Worm (Caenorhabditis elegans) whole organism, L1 larva: ENCODE results near the gene atf-2.

ENCODE experiments used
- Y116A8C.19 ChIP-seq: sonication (generic microtip); optimal IDR thresholded peaks from 2 replicates; lab custom pipeline; 2016; ENCODE audit warnings: missing compliant biosample characterization, missing genetic modification characterization, borderline replicate concordance
- blmp-1 ChIP-seq: fragments of 150-350 bp; optimal IDR thresholded peaks from 2 replicates; lab custom pipeline; 2014; ENCODE audit warnings: missing biosample characterization, missing genetic modification characterization
- ceh-8 ChIP-seq: fragments of 200-800 bp; sonication (Bioruptor generic); optimal IDR thresholded peaks from 2 replicates; lab custom pipeline; 2018; ENCODE audit warnings: mild to moderate bottlenecking, missing genetic modification characterization, moderate library complexity, missing compliant biosample characterization
- efl-1 ChIP-seq, 4 experiments: fragments of 150-350 bp; optimal IDR thresholded peaks in 3 of 4; peaks in 1 of 4; 1 replicate in 1 of 4; 2 replicates in 3 of 4; lab custom pipeline; 2014; ENCODE audit warnings: missing biosample characterization in 2 of 4, missing genetic modification characterization in 2 of 4, missing genetic modification reagents in 2 of 4
- efl-3 ChIP-seq: fragments of 200-800 bp; sonication (Bioruptor generic); optimal IDR thresholded peaks from 2 replicates; lab custom pipeline; 2018; ENCODE audit warnings: mild to moderate bottlenecking, missing genetic modification characterization, missing compliant biosample characterization
- egl-27 ChIP-seq, 2 experiments: fragments of 150-350 bp in 1 of 2; sonication (generic microtip); optimal IDR thresholded peaks; 3 replicates each; lab custom pipeline; 2017 to 2018; ENCODE audit warnings: missing biosample characterization in 2 of 2, missing genetic modification characterization in 2 of 2, missing genetic modification reagents in 2 of 2
- elt-2 ChIP-seq: sonication (generic microtip); optimal IDR thresholded peaks from 2 replicates; lab custom pipeline; 2016; ENCODE audit warnings: missing genetic modification characterization, mild to moderate bottlenecking, inconsistent platforms, missing compliant biosample characterization, missing genetic modification reagents
- elt-3 ChIP-seq, 6 experiments: fragments of 150-350 bp in 1 of 6; sonication (generic microtip); optimal IDR thresholded peaks; 2 replicates each; lab custom pipeline; 2017 to 2018; ENCODE audit warnings: missing biosample characterization in 6 of 6, missing genetic modification characterization in 6 of 6, inconsistent platforms in 1 of 6
- fkh-10 ChIP-seq: sonication (generic microtip); optimal IDR thresholded peaks from 2 replicates; lab custom pipeline; 2017; ENCODE audit warnings: missing biosample characterization, missing genetic modification reagents, missing genetic modification characterization
- lin-14 ChIP-seq: fragments of 200-800 bp; sonication (Bioruptor generic); optimal IDR thresholded peaks from 2 replicates; lab custom pipeline; 2018; ENCODE audit warnings: mild to moderate bottlenecking, missing genetic modification characterization, moderate library complexity, missing compliant biosample characterization
- lin-15B ChIP-seq: fragments of 150-350 bp; sonication (generic microtip); optimal IDR thresholded peaks from 3 replicates; lab custom pipeline; 2014; ENCODE audit warnings: missing biosample characterization, missing genetic modification characterization
- lin-35 ChIP-seq, 2 experiments: fragments of 150-350 bp; optimal IDR thresholded peaks; 2 replicates each; lab custom pipeline; 2014; ENCODE audit warnings: missing biosample characterization in 2 of 2, missing genetic modification characterization in 2 of 2, missing genetic modification reagents in 2 of 2
- mdl-1 ChIP-seq, 2 experiments: fragments of 150-350 bp; optimal IDR thresholded peaks; 2 replicates each; lab custom pipeline; 2014 to 2017; ENCODE audit warnings: missing biosample characterization in 2 of 2, missing genetic modification characterization in 2 of 2, inconsistent platforms in 1 of 2
- nhr-11 ChIP-seq: fragments of 150-350 bp; optimal IDR thresholded peaks from 2 replicates; lab custom pipeline; 2014; ENCODE audit warnings: missing biosample characterization, missing genetic modification characterization
- nhr-12 ChIP-seq: sonication (generic microtip); optimal IDR thresholded peaks from 2 replicates; lab custom pipeline; 2017; ENCODE audit warnings: missing biosample characterization, missing genetic modification characterization
- nhr-19 ChIP-seq: fragments of 200-800 bp; sonication (Bioruptor generic); conservative IDR thresholded peaks from 2 replicates; pipeline ENCODE4 v1.3.6; 2022; ENCODE audit warnings: missing genetic modification characterization, missing compliant biosample characterization
- nhr-20 ChIP-seq: sonication (generic microtip); optimal IDR thresholded peaks from 2 replicates; lab custom pipeline; 2016; ENCODE audit warnings: mild to moderate bottlenecking, missing genetic modification characterization, missing compliant biosample characterization
- nhr-71 ChIP-seq: sonication (generic microtip); optimal IDR thresholded peaks from 2 replicates; lab custom pipeline; 2016; ENCODE audit warnings: mild to moderate bottlenecking, missing genetic modification characterization, moderate library complexity, missing compliant biosample characterization
- nhr-84 ChIP-seq: sonication (generic microtip); optimal IDR thresholded peaks from 2 replicates; lab custom pipeline; 2017; ENCODE audit warnings: missing biosample characterization, missing genetic modification characterization
- nhr-85 ChIP-seq: sonication (generic microtip); peaks from one replicate; lab custom pipeline; 2016; ENCODE audit warnings: missing genetic modification characterization, inconsistent platforms, missing compliant biosample characterization
- nhr-90 ChIP-seq: sonication (generic microtip); optimal IDR thresholded peaks from 2 replicates; lab custom pipeline; 2016; ENCODE audit warnings: mild to moderate bottlenecking, missing genetic modification characterization, missing compliant biosample characterization; ENCODE audit not compliant: poor library complexity
- pag-3 ChIP-seq: sonication (generic microtip); optimal IDR thresholded peaks from 2 replicates; lab custom pipeline; 2017; ENCODE audit warnings: missing genetic modification characterization, mild to moderate bottlenecking, missing compliant biosample characterization, antibody characterized with exemption, borderline replicate concordance; ENCODE audit not compliant: insufficient read depth
- pax-3 ChIP-seq: fragments of 200-800 bp; sonication (Bioruptor generic); optimal IDR thresholded peaks from 2 replicates; lab custom pipeline; 2018; ENCODE audit warnings: mild to moderate bottlenecking, missing genetic modification characterization, moderate library complexity, missing compliant biosample characterization
- pqm-1 ChIP-seq: sonication (generic microtip); optimal IDR thresholded peaks from 3 replicates; lab custom pipeline; 2017; ENCODE audit warnings: missing biosample characterization, missing genetic modification characterization
- rnt-1 ChIP-seq: sonication (generic microtip); optimal IDR thresholded peaks from 2 replicates; lab custom pipeline; 2016; ENCODE audit warnings: mild to moderate bottlenecking, missing genetic modification characterization, moderate library complexity, missing compliant biosample characterization
- snpc-4 ChIP-seq: fragments of 150-350 bp; optimal IDR thresholded peaks from 2 replicates; lab custom pipeline; 2014; ENCODE audit warnings: missing biosample characterization, missing genetic modification characterization
- snu-23 ChIP-seq: sonication (generic microtip); optimal IDR thresholded peaks from 2 replicates; lab custom pipeline; 2016; ENCODE audit warnings: missing genetic modification characterization, missing compliant biosample characterization
- sox-4 ChIP-seq: sonication (generic microtip); optimal IDR thresholded peaks from 2 replicates; lab custom pipeline; 2016; ENCODE audit warnings: missing genetic modification characterization, missing compliant biosample characterization
- sptf-1 ChIP-seq: fragments of 150-350 bp; optimal IDR thresholded peaks from 2 replicates; lab custom pipeline; 2014; ENCODE audit warnings: missing biosample characterization, missing genetic modification characterization
- sup-37 ChIP-seq: fragments of 200-800 bp; sonication (Bioruptor generic); optimal IDR thresholded peaks from 2 replicates; lab custom pipeline; 2018; ENCODE audit warnings: mild to moderate bottlenecking, missing genetic modification characterization, missing compliant biosample characterization
- swsn-7 ChIP-seq: sonication (generic microtip); optimal IDR thresholded peaks from 2 replicates; lab custom pipeline; 2016; ENCODE audit warnings: missing genetic modification characterization, missing compliant biosample characterization
- tbx-2 ChIP-seq: sonication (generic microtip); optimal IDR thresholded peaks from 2 replicates; lab custom pipeline; 2016; ENCODE audit warnings: missing genetic modification characterization, missing compliant biosample characterization
- unc-30 ChIP-seq: sonication (generic microtip); optimal IDR thresholded peaks from 2 replicates; lab custom pipeline; 2017; ENCODE audit warnings: missing biosample characterization, missing genetic modification characterization
- unc-98 ChIP-seq: fragments of 200-800 bp; sonication (Bioruptor generic); IDR thresholded peaks from 2 replicates; pipeline ENCODE4 v1.3.6; 2022; ENCODE audit warnings: missing genetic modification characterization, missing compliant biosample characterization
- zag-1 ChIP-seq: fragments of 150-350 bp; optimal IDR thresholded peaks from 2 replicates; lab custom pipeline; 2014; ENCODE audit warnings: missing biosample characterization, missing genetic modification characterization
- ztf-11 ChIP-seq, 2 experiments: sonication (generic microtip); optimal IDR thresholded peaks; 2 replicates each; lab custom pipeline; 2016 to 2017; ENCODE audit warnings: missing genetic modification characterization in 2 of 2, missing biosample characterization in 1 of 2, missing compliant biosample characterization in 1 of 2
- ztf-4 ChIP-seq: fragments of 150-350 bp; optimal IDR thresholded peaks from 2 replicates; lab custom pipeline; 2014; ENCODE audit warnings: missing biosample characterization, missing genetic modification characterization

The atf-2 gene

ce11 chrII:8761739-8762138 lies 10.0 kb downstream of the atf-2 start:
- peak; percentile 9 for TF ChIP-seq elt-2 (tag; lab: Kevin White, UChicago)
- TF ChIP-seq pax-3 (tag; lab: Kevin White, UChicago) = no peak

- TF ChIP-seq ztf-11 (tag; optimal IDR thresholded peaks at IDR 0.05; lab: Kevin White, UChicago) (no peak), unc-30 (tag; lab: Kevin White, UChicago) (no peak), sox-4 (no peak), nhr-85 (tag; lab: Kevin White, UChicago) (no peak), nhr-20 (no peak), efl-1 (optimal IDR thresholded peaks at IDR 0.05; lab: Kevin White, UChicago) (no peak), efl-1 (GFP tag; optimal IDR thresholded peaks at IDR 0.05 in 1 of 2; lab: Kevin White, UChicago) (peak in 1 of 2 experiments; percentile 44)
Observed at ce11 chrII:8763367-8763766, 11.6 kb downstream of the atf-2 start.

ce11 chrII:8764332-8764731 lies 12.5 kb downstream of the atf-2 start:
- TF ChIP-seq elt-3 (tag; optimal IDR thresholded peaks at IDR 0.05; lab: Kevin White, UChicago) (peak in 2 of 6 experiments; percentile 13 to 55), nhr-84 (tag; lab: Kevin White, UChicago) (no peak), nhr-20 (peak; percentile 17), nhr-11 (tag; lab: Kevin White, UChicago) (no peak), snpc-4 (no peak), sptf-1 (tag; lab: Kevin White, UChicago) (no peak), blmp-1 (tag; lab: Kevin White, UChicago) (peak; percentile 3), nhr-85 (tag; lab: Kevin White, UChicago) (peak; percentile 80), lin-15B (tag; lab: Kevin White, UChicago) (no peak), sup-37 (GFP tag; lab: Kevin White, UChicago) (no peak), zag-1 (tag; lab: Kevin White, UChicago) (no peak), pqm-1 (tag; lab: Kevin White, UChicago) (no peak), lin-14 (peak; percentile 30), nhr-19 (GFP tag; lab: Robert Waterston, UW) (0 out of 2 replicates have a peak, but pooled peaks have one; percentile 9)

ce11 chrII:8765131-8765530 lies 13.3 kb downstream of the atf-2 start:
- TF ChIP-seq nhr-85 (tag; lab: Kevin White, UChicago) = peak; percentile 90
- TF ChIP-seq lin-35 (GFP tag; optimal IDR thresholded peaks at IDR 0.05; lab: Kevin White, UChicago) = peak in 1 of 2 experiments; percentile 25
- peak; percentile 90 for TF ChIP-seq nhr-20
- TF ChIP-seq nhr-71 (tag; lab: Kevin White, UChicago) = peak; percentile 46
- no peak for TF ChIP-seq egl-27 (tag; optimal IDR thresholded peaks at IDR 0.05; lab: Kevin White, UChicago)
- TF ChIP-seq swsn-7 = no peak
- no peak for TF ChIP-seq nhr-11 (tag; lab: Kevin White, UChicago)
- peak; percentile 29 for TF ChIP-seq snu-23
- peak; percentile 42 for TF ChIP-seq blmp-1 (tag; lab: Kevin White, UChicago)
- no peak for TF ChIP-seq pax-3 (tag; lab: Kevin White, UChicago)
- TF ChIP-seq mdl-1 (tag; optimal IDR thresholded peaks at IDR 0.05; lab: Kevin White, UChicago) = peak in 1 of 2 experiments; percentile 76
- no peak for TF ChIP-seq ceh-8 (GFP tag; lab: Kevin White, UChicago)
- TF ChIP-seq tbx-2 (tag; lab: Kevin White, UChicago) = peak; percentile 31
- peak; percentile 13 for TF ChIP-seq nhr-90 (tag; lab: Kevin White, UChicago)
- TF ChIP-seq elt-3 (tag; optimal IDR thresholded peaks at IDR 0.05; lab: Kevin White, UChicago) = peak in 2 of 6 experiments; percentile 57 to 60
- peak; percentile 56 for TF ChIP-seq lin-14
- TF ChIP-seq Y116A8C.19 (tag; lab: Kevin White, UChicago) = no peak
- TF ChIP-seq, all 84 proteins: peak for 11

- TF ChIP-seq nhr-19 (GFP tag; lab: Robert Waterston, UW) (no peak), egl-27 (tag; optimal IDR thresholded peaks at IDR 0.05; lab: Kevin White, UChicago) (no peak), nhr-12 (tag; lab: Kevin White, UChicago) (no peak), efl-3 (no peak), rnt-1 (tag; lab: Kevin White, UChicago) (no peak), fkh-10 (GFP tag; lab: Kevin White, UChicago) (no peak), nhr-85 (tag; lab: Kevin White, UChicago) (no peak), ztf-4 (tag; lab: Kevin White, UChicago) (no peak), pag-3 (no peak), snpc-4 (no peak), unc-98 (GFP tag; lab: Robert Waterston, UW) (no peak), mdl-1 (tag; optimal IDR thresholded peaks at IDR 0.05; lab: Kevin White, UChicago) (no peak)
Observed at ce11 chrII:8766475-8766874, 14.7 kb downstream of the atf-2 start, which contains the start of the genes nsph-1.1 and K08F8.15. TSS of gene nsph-1.1 (plus strand) at chrII:8766775. TSS of gene K08F8.15 (plus strand) at chrII:8766809.
